Worm (Caenorhabditis elegans) whole organism, L1 larva: Measurements from ENCODE around the gene srb-3.
A peak's percentile ranks its signal among the peaks of the same experiment; 100 is the strongest.

Experiments used
- C16A3.4 ChIP-seq: fragments of 150-350 bp; optimal IDR thresholded peaks from 2 replicates; lab custom pipeline; 2014; ENCODE audit warnings: missing biosample characterization, missing genetic modification characterization
- C34B4.2 ChIP-seq: sonication (generic microtip); optimal IDR thresholded peaks from 2 replicates; lab custom pipeline; 2017; ENCODE audit warnings: mild to moderate bottlenecking, missing genetic modification characterization, missing compliant biosample characterization
- Y116A8C.19 ChIP-seq: sonication (generic microtip); optimal IDR thresholded peaks from 2 replicates; lab custom pipeline; 2016; ENCODE audit warnings: missing compliant biosample characterization, missing genetic modification characterization, borderline replicate concordance
- alr-1 ChIP-seq: fragments of 200-800 bp; sonication (Bioruptor generic); optimal IDR thresholded peaks from 2 replicates; lab custom pipeline; 2018; ENCODE audit warnings: borderline replicate concordance, mild to moderate bottlenecking, missing genetic modification characterization, missing compliant biosample characterization
- aly-2 ChIP-seq: fragments of 150-350 bp; optimal IDR thresholded peaks from 2 replicates; lab custom pipeline; 2014; ENCODE audit warnings: missing biosample characterization, missing genetic modification characterization
- blmp-1 ChIP-seq: fragments of 150-350 bp; optimal IDR thresholded peaks from 2 replicates; lab custom pipeline; 2014; ENCODE audit warnings: missing biosample characterization, missing genetic modification characterization
- ceh-63 ChIP-seq: fragments of 200-800 bp; sonication (Bioruptor generic); optimal IDR thresholded peaks from 2 replicates; lab custom pipeline; 2018; ENCODE audit warnings: mild to moderate bottlenecking, missing genetic modification characterization, missing compliant biosample characterization
- ceh-8 ChIP-seq: fragments of 200-800 bp; sonication (Bioruptor generic); optimal IDR thresholded peaks from 2 replicates; lab custom pipeline; 2018; ENCODE audit warnings: mild to moderate bottlenecking, missing genetic modification characterization, moderate library complexity, missing compliant biosample characterization
- ceh-88 ChIP-seq: fragments of 200-800 bp; sonication (Bioruptor generic); IDR thresholded peaks from 2 replicates; pipeline ENCODE4 v1.3.6; 2022; ENCODE audit warnings: missing genetic modification characterization, missing compliant biosample characterization
- ceh-90 ChIP-seq: sonication (generic microtip); optimal IDR thresholded peaks from 2 replicates; lab custom pipeline; 2016; ENCODE audit warnings: missing genetic modification characterization, missing compliant biosample characterization
- ces-1 ChIP-seq: fragments of 150-350 bp; optimal IDR thresholded peaks from 2 replicates; lab custom pipeline; 2014; ENCODE audit warnings: missing biosample characterization, missing genetic modification reagents, missing genetic modification characterization
- dpl-1 ChIP-seq, 3 experiments: fragments of 150-350 bp in 2 of 3; sonication (generic microtip) in 1 of 3; optimal IDR thresholded peaks; 2 replicates each; lab custom pipeline; 2014 to 2017; ENCODE audit warnings: missing biosample characterization in 3 of 3, missing genetic modification characterization in 3 of 3, missing genetic modification reagents in 3 of 3
- efl-1 ChIP-seq, 4 experiments: fragments of 150-350 bp; optimal IDR thresholded peaks in 3 of 4; peaks in 1 of 4; 1 replicate in 1 of 4; 2 replicates in 3 of 4; lab custom pipeline; 2014; ENCODE audit warnings: missing biosample characterization in 2 of 4, missing genetic modification characterization in 2 of 4, missing genetic modification reagents in 2 of 4
- egl-27 ChIP-seq, 2 experiments: fragments of 150-350 bp in 1 of 2; sonication (generic microtip); optimal IDR thresholded peaks; 3 replicates each; lab custom pipeline; 2017 to 2018; ENCODE audit warnings: missing biosample characterization in 2 of 2, missing genetic modification characterization in 2 of 2, missing genetic modification reagents in 2 of 2
- elt-2 ChIP-seq: sonication (generic microtip); optimal IDR thresholded peaks from 2 replicates; lab custom pipeline; 2016; ENCODE audit warnings: missing genetic modification characterization, mild to moderate bottlenecking, inconsistent platforms, missing compliant biosample characterization, missing genetic modification reagents
- fkh-4 ChIP-seq: sonication (generic microtip); optimal IDR thresholded peaks from 2 replicates; lab custom pipeline; 2016; ENCODE audit warnings: missing compliant biosample characterization, missing genetic modification characterization, borderline replicate concordance
- hlh-4 ChIP-seq: sonication (generic microtip); optimal IDR thresholded peaks from 2 replicates; lab custom pipeline; 2016; ENCODE audit warnings: mild to moderate bottlenecking, missing genetic modification characterization, missing compliant biosample characterization
- isw-1 ChIP-seq: fragments of 200-800 bp; sonication (Bioruptor generic); IDR thresholded peaks from 2 replicates; pipeline ENCODE4 v1.3.6; 2022; ENCODE audit warnings: missing genetic modification characterization, missing compliant biosample characterization
- jun-1 ChIP-seq: fragments of 150-350 bp; optimal IDR thresholded peaks from 2 replicates; lab custom pipeline; 2014; ENCODE audit warnings: missing biosample characterization, missing genetic modification reagents, missing genetic modification characterization
- lin-14 ChIP-seq: fragments of 200-800 bp; sonication (Bioruptor generic); optimal IDR thresholded peaks from 2 replicates; lab custom pipeline; 2018; ENCODE audit warnings: mild to moderate bottlenecking, missing genetic modification characterization, moderate library complexity, missing compliant biosample characterization
- lin-15B ChIP-seq: fragments of 150-350 bp; sonication (generic microtip); optimal IDR thresholded peaks from 3 replicates; lab custom pipeline; 2014; ENCODE audit warnings: missing biosample characterization, missing genetic modification characterization
- lir-3 ChIP-seq: sonication (generic microtip); optimal IDR thresholded peaks from 2 replicates; lab custom pipeline; 2016; ENCODE audit warnings: mild to moderate bottlenecking, missing genetic modification characterization, moderate library complexity, missing compliant biosample characterization; ENCODE audit not compliant: poor library complexity
- lsy-2 ChIP-seq, 2 experiments: fragments of 150-350 bp; optimal IDR thresholded peaks; 2 replicates each; lab custom pipeline; 2014; ENCODE audit warnings: missing biosample characterization in 2 of 2, missing genetic modification characterization in 2 of 2
- mdl-1 ChIP-seq, 2 experiments: fragments of 150-350 bp; optimal IDR thresholded peaks; 2 replicates each; lab custom pipeline; 2014 to 2017; ENCODE audit warnings: missing biosample characterization in 2 of 2, missing genetic modification characterization in 2 of 2, inconsistent platforms in 1 of 2
- nhr-11 ChIP-seq: fragments of 150-350 bp; optimal IDR thresholded peaks from 2 replicates; lab custom pipeline; 2014; ENCODE audit warnings: missing biosample characterization, missing genetic modification characterization
- nhr-19 ChIP-seq: fragments of 200-800 bp; sonication (Bioruptor generic); conservative IDR thresholded peaks from 2 replicates; pipeline ENCODE4 v1.3.6; 2022; ENCODE audit warnings: missing genetic modification characterization, missing compliant biosample characterization
- nhr-237 ChIP-seq: fragments of 150-350 bp; optimal IDR thresholded peaks from 2 replicates; lab custom pipeline; 2014; ENCODE audit warnings: missing biosample characterization, missing genetic modification characterization
- nhr-28 ChIP-seq: fragments of 150-350 bp; optimal IDR thresholded peaks from 2 replicates; lab custom pipeline; 2014; ENCODE audit warnings: missing biosample characterization, missing genetic modification characterization
- nhr-47 ChIP-seq: sonication (generic microtip); optimal IDR thresholded peaks from 2 replicates; lab custom pipeline; 2016; ENCODE audit warnings: mild to moderate bottlenecking, missing genetic modification characterization, moderate library complexity, missing compliant biosample characterization
- nhr-71 ChIP-seq: sonication (generic microtip); optimal IDR thresholded peaks from 2 replicates; lab custom pipeline; 2016; ENCODE audit warnings: mild to moderate bottlenecking, missing genetic modification characterization, moderate library complexity, missing compliant biosample characterization
- nhr-77 ChIP-seq: fragments of 150-350 bp; optimal IDR thresholded peaks from 2 replicates; lab custom pipeline; 2014; ENCODE audit warnings: missing biosample characterization, missing genetic modification characterization
- nhr-84 ChIP-seq: sonication (generic microtip); optimal IDR thresholded peaks from 2 replicates; lab custom pipeline; 2017; ENCODE audit warnings: missing biosample characterization, missing genetic modification characterization
- nhr-85 ChIP-seq: sonication (generic microtip); peaks from one replicate; lab custom pipeline; 2016; ENCODE audit warnings: missing genetic modification characterization, inconsistent platforms, missing compliant biosample characterization
- pqm-1 ChIP-seq: sonication (generic microtip); optimal IDR thresholded peaks from 3 replicates; lab custom pipeline; 2017; ENCODE audit warnings: missing biosample characterization, missing genetic modification characterization
- snpc-4 ChIP-seq: fragments of 150-350 bp; optimal IDR thresholded peaks from 2 replicates; lab custom pipeline; 2014; ENCODE audit warnings: missing biosample characterization, missing genetic modification characterization
- sox-4 ChIP-seq: sonication (generic microtip); optimal IDR thresholded peaks from 2 replicates; lab custom pipeline; 2016; ENCODE audit warnings: missing genetic modification characterization, missing compliant biosample characterization
- sptf-1 ChIP-seq: fragments of 150-350 bp; optimal IDR thresholded peaks from 2 replicates; lab custom pipeline; 2014; ENCODE audit warnings: missing biosample characterization, missing genetic modification characterization
- unc-62 ChIP-seq: fragments of 150-350 bp; optimal IDR thresholded peaks from 2 replicates; lab custom pipeline; 2014; ENCODE audit warnings: missing biosample characterization, missing genetic modification reagents, missing genetic modification characterization
- xbp-1 ChIP-seq: sonication (generic microtip); optimal IDR thresholded peaks from 2 replicates; lab custom pipeline; 2016; ENCODE audit warnings: missing genetic modification characterization, missing compliant biosample characterization
- zip-4 ChIP-seq: fragments of 200-800 bp; sonication (Bioruptor generic); optimal IDR thresholded peaks from 2 replicates; lab custom pipeline; 2018; ENCODE audit warnings: mild to moderate bottlenecking, missing genetic modification characterization, moderate library complexity, missing compliant biosample characterization
- ztf-11 ChIP-seq, 2 experiments: sonication (generic microtip); optimal IDR thresholded peaks; 2 replicates each; lab custom pipeline; 2016 to 2017; ENCODE audit warnings: missing genetic modification characterization in 2 of 2, missing biosample characterization in 1 of 2, missing compliant biosample characterization in 1 of 2
- ztf-4 ChIP-seq: fragments of 150-350 bp; optimal IDR thresholded peaks from 2 replicates; lab custom pipeline; 2014; ENCODE audit warnings: missing biosample characterization, missing genetic modification characterization

srb-3 gene

DNA sequence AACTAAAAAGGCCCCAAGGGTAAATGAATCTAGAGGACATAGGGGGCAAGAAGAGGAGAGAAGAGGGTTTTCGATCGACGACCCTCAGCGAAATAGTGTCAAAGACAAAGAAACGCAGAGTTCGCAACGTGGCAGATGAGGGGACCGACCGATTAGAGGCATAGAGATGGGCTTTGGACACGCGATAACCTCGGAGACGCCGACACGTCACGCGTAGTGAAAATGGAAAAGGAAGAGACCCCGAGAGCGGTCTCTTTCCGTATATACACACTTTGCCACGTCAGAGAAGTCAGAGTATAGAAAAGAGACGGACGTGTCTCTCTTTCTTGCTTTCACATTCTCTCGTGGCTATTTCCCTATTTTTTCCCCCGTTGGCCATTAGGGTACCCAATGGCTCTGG, 14.9 kb upstream of the srb-3 start (continued):
- TF ChIP-seq nhr-47 (peak; percentile 81), ceh-63 (GFP tag; lab: Kevin White, UChicago) (no peak), nhr-71 (tag; lab: Kevin White, UChicago) (peak; percentile 88), pqm-1 (tag; lab: Kevin White, UChicago) (no peak), hlh-4 (tag; lab: Kevin White, UChicago) (no peak), lin-15B (tag; lab: Kevin White, UChicago) (peak; percentile 4), ceh-90 (no peak), xbp-1 (tag; lab: Kevin White, UChicago) (peak; percentile 90), nhr-77 (tag; lab: Kevin White, UChicago) (no peak), egl-27 (tag; optimal IDR thresholded peaks at IDR 0.05; lab: Kevin White, UChicago) (no peak), nhr-85 (tag; lab: Kevin White, UChicago) (peak; percentile 83), fkh-4 (tag; lab: Kevin White, UChicago) (no peak), nhr-28 (no peak), lsy-2 (tag; optimal IDR thresholded peaks at IDR 0.05; lab: Kevin White, UChicago) (peak; percentile 72 to 76), sox-4 (tag; lab: Kevin White, UChicago) (no peak), Y116A8C.19 (tag; lab: Kevin White, UChicago) (no peak), alr-1 (tag; lab: Kevin White, UChicago) (no peak), ces-1 (GFP tag; lab: Kevin White, UChicago) (no peak), efl-1 (optimal IDR thresholded peaks at IDR 0.05; lab: Kevin White, UChicago) (peak; percentile 57 to 75), efl-1 (GFP tag; optimal IDR thresholded peaks at IDR 0.05 in 1 of 2; lab: Kevin White, UChicago) (peak; percentile 27 to 93), dpl-1 (GFP tag; optimal IDR thresholded peaks at IDR 0.05; lab: Kevin White, UChicago) (peak in 2 of 3 experiments; percentile 27 to 45), lir-3 (tag; lab: Kevin White, UChicago) (no peak), zip-4 (GFP tag; lab: Kevin White, UChicago) (no peak), mdl-1 (tag; optimal IDR thresholded peaks at IDR 0.05; lab: Kevin White, UChicago) (peak in 1 of 2 experiments; percentile 86), ztf-11 (tag; optimal IDR thresholded peaks at IDR 0.05; lab: Kevin White, UChicago) (no peak), nhr-84 (tag; lab: Kevin White, UChicago) (no peak), isw-1 (GFP tag; lab: Robert Waterston, UW) (peak; percentile 70), nhr-11 (no peak), ceh-8 (GFP tag; lab: Kevin White, UChicago) (no peak), elt-2 (tag; lab: Kevin White, UChicago) (no peak), ztf-4 (tag; lab: Kevin White, UChicago) (peak; percentile 58), C34B4.2 (tag; lab: Kevin White, UChicago) (no peak), ceh-88 (peak; percentile 47; the same call in 1 of the 2 replicates), jun-1 (peak; percentile 45), snpc-4 (tag; lab: Kevin White, UChicago) (peak; percentile 18), blmp-1 (peak; percentile 72), lin-14 (GFP tag; lab: Kevin White, UChicago) (peak; percentile 97), unc-62 (GFP tag; lab: Kevin White, UChicago) (no peak), C16A3.4 (tag; lab: Kevin White, UChicago) (peak; percentile 43), aly-2 (tag; lab: Kevin White, UChicago) (peak; percentile 6), nhr-237 (tag; lab: Kevin White, UChicago) (no peak), sptf-1 (no peak), nhr-19 (GFP tag; lab: Robert Waterston, UW) (peak; percentile 73)

DNA sequence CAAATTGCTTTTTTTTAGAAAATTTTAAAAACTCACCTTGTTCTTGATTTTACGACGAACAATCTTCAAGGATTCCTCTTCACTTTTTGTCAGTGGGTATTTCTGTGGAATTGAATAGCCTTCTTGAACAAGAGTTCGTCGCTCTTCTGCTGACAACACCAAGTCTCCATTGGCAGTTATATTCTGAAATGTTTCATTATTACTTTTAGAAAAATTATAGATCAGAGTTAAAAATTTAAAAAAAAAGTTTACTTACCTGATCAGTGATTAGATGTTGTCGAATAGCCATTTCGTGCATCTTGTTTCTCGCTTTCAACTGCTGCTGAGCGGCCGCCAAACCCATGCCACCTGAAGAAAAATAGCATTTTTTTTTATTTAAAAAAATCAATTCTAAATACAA, 13.6 kb upstream of the srb-3 start:
- TF ChIP-seq efl-1 (optimal IDR thresholded peaks at IDR 0.05; lab: Kevin White, UChicago) (no peak), efl-1 (GFP tag; optimal IDR thresholded peaks at IDR 0.05 in 1 of 2; lab: Kevin White, UChicago) (peak in 1 of 2 experiments; percentile 62), lir-3 (tag; lab: Kevin White, UChicago) (no peak), nhr-237 (tag; lab: Kevin White, UChicago) (no peak), nhr-28 (no peak)
